Fruit fly (Drosophila melanogaster): Measurements from ENCODE around the gene GstD8.

GstD8 gene

DNA sequence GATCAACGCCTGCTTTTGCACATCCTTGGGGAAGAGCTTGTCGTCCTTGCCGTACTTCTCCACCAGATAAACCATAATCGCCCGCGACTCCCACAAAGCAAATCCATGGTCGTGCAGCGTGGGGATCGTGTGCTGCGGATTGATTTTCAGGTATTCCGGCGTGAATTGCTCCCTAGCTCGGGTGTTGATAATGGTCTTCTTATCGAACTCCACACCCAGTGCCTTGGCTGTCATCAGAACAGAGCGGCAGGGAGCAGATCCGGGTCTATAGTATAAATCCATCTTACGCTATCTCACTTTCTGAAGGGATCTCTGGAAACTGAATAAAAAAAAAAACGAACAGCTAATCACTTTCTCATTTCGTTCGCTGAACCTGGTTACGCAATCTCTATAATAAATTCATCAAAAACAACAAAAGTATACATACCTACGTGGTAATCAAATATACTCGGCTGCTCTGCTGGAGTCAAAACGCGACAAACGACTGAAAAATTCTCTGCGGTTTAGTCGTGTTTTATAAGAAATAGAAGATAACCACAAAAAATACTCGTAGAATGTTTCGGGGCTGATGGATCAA, 14.5 kb upstream of the GstD8 start, which contains the start of gene GstD10:
Gene GstD10 (minus strand): TSS at position 472 of the 577 bp plus-strand sequence.
- TF ChIP-seq pan (optimal IDR thresholded peaks at IDR 0.05) = no peak
- TF ChIP-seq usp (GFP tag; optimal IDR thresholded peaks at IDR 0.05) = no peak
- no peak for TF ChIP-seq Dll (optimal IDR thresholded peaks at IDR 0.05)
- TF ChIP-seq CG8478 (optimal IDR thresholded peaks at IDR 0.05) = no peak
- TF ChIP-seq psq (optimal IDR thresholded peaks at IDR 0.05) = no peak
- no peak for TF ChIP-seq EcR (GFP tag; optimal IDR thresholded peaks at IDR 0.05)

DNA sequence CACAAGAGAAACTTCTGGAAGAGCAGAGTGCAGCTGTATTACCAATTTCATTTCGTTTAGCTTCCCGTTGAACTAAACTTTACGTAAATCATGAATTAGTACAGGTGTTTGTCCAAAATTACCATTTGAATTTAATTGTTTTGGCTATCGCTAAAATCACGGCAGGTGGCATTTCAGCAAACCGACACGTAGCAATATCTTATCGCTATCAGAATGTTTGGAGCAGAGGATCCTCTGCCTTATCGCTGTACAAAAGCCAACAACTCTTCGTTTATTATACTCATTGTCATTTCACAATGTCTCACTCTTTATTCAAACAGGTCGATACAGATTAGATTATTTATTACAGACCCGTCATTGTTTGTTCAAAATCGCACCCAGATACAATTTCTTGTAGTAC, 13.9 kb upstream of the GstD8 start:
- TF ChIP-seq CG8478 (optimal IDR thresholded peaks at IDR 0.05) (no peak), usp (GFP tag; optimal IDR thresholded peaks at IDR 0.05) (no peak), Dll (optimal IDR thresholded peaks at IDR 0.05) (no peak), EcR (GFP tag; optimal IDR thresholded peaks at IDR 0.05) (no peak), pan (optimal IDR thresholded peaks at IDR 0.05) (no peak), psq (optimal IDR thresholded peaks at IDR 0.05) (no peak)

DNA sequence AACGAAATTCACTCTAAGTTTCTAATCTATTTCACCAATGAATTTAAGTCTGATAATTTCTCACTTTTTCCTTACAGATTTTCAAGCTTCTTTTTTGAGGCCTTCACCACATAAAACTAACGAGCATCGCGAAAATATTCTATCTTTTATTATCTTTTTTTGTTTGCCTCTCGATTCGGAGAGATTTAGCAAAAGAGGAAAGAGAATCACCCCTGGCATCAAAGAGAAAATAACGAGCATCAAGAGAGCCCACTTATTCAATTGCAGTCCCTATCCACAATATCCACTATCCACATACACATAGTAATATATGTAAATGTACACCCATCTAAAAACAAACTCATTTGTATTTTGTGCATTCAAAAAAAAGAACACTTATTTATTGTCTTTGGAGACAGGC, 12.3 kb upstream of the GstD8 start, which contains the start of gene GstD9:
Gene GstD9 (minus strand): TSS at position 101 of the 400 bp plus-strand sequence.
- TF ChIP-seq Dll (optimal IDR thresholded peaks at IDR 0.05) (no peak), CG8478 (optimal IDR thresholded peaks at IDR 0.05) (no peak), pan (optimal IDR thresholded peaks at IDR 0.05) (no peak), psq (optimal IDR thresholded peaks at IDR 0.05) (no peak), EcR (GFP tag; optimal IDR thresholded peaks at IDR 0.05) (no peak), usp (GFP tag; optimal IDR thresholded peaks at IDR 0.05) (no peak)

DNA sequence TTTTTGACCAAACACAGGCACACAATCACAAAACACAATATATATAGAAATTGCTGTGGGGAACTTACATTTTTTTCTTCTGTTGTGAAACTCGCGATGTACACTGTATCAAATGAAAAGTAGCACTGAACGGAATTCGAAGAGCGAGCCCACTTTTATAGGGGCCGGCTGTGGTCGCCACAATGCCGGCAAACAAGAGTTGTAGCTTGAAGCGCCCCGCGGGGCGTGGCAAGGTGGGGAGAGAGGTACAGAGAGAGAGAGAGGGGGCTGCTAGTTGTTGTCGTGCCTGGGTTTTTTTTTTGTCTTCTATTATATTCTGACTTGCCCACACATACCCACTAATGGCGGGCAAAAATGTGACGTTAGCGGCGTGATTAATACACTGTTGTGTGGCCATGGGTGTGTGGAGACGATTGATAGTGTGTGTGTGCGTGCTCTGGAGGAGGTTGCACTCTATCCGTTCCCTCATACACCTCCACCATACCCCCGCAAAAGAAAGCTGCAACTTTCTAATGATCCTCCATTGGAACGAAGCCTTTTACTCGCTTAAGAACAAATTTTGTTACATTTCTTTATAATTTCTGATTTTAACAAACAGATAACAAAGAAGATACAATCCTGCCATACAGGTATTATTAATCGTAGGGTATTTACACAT, 10.5 kb upstream of the GstD8 start, which contains the start of gene GstD1:
Gene GstD1 (minus strand): TSS at position 134 of the 658 bp plus-strand sequence.
- TF ChIP-seq Dll (optimal IDR thresholded peaks at IDR 0.05) (no peak), EcR (GFP tag; optimal IDR thresholded peaks at IDR 0.05) (peak in 1 of 2 experiments; percentile 4)

DNA sequence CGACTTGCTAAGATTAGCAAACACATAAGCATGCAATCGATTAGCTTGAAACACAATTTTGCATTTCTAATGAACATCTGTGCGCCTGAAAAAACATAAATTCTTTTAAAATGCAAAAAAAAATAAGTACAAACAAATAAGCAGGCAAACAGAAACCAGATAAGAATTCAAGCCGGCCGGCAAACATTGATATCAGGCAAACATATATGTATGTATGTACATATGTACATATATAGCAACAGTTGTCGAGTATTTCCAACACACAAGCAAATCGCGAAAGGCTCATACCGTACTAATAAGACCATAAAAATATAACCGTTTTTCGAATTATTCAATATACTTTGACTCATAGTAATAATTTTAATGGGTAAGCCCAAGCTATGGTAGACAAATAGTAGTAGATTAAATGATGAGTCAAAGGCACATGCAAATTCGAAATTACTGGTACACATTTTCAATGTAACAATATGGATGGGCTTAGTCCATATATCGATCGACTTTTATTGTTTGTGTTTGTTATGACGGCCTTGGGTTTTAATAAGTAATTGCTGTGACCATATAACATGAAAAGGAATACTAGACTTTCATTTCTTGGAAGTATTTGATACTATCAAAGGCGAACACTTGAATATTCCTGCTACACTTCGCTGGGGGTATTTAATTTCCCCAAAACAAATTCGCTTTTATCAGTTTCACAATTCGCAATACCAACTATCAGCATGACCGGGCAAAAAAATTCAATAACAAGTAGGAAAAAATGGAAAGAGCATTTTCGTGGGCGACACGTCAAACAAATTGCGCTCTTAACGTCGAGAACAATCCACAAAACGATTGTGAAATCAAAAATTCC, 9.8 kb upstream of the GstD8 start:
- TF ChIP-seq usp (GFP tag; optimal IDR thresholded peaks at IDR 0.05) (no peak), EcR (GFP tag; optimal IDR thresholded peaks at IDR 0.05) (no peak), psq (optimal IDR thresholded peaks at IDR 0.05) (no peak), Dll (optimal IDR thresholded peaks at IDR 0.05) (no peak), CG8478 (optimal IDR thresholded peaks at IDR 0.05) (no peak), pan (optimal IDR thresholded peaks at IDR 0.05) (no peak)

DNA sequence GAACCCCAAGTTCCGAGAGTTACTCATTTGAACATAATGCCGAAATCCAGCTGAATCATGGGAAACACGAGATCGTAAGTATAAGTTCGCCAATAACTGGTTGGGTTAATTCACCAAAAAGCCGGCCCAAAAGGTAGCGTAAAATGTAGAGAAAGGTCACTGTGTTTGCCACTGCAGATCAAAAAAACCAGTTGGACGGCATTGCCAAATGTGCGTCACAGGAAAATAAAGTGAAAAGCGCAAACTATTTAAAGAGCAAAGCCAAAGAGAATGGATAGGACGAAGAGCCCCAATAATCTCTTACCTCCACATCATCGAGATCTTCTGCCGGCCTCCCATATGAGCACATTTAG, 9.2 kb upstream of the GstD8 start:
- TF ChIP-seq Dll (optimal IDR thresholded peaks at IDR 0.05) = no peak
- TF ChIP-seq CG8478 (optimal IDR thresholded peaks at IDR 0.05) = no peak
- TF ChIP-seq pan (optimal IDR thresholded peaks at IDR 0.05) = no peak
- peak in 1 of 2 experiments; percentile 64 for TF ChIP-seq EcR (GFP tag; optimal IDR thresholded peaks at IDR 0.05)
- no peak for TF ChIP-seq usp (GFP tag; optimal IDR thresholded peaks at IDR 0.05)
- no peak for TF ChIP-seq psq (optimal IDR thresholded peaks at IDR 0.05)

DNA sequence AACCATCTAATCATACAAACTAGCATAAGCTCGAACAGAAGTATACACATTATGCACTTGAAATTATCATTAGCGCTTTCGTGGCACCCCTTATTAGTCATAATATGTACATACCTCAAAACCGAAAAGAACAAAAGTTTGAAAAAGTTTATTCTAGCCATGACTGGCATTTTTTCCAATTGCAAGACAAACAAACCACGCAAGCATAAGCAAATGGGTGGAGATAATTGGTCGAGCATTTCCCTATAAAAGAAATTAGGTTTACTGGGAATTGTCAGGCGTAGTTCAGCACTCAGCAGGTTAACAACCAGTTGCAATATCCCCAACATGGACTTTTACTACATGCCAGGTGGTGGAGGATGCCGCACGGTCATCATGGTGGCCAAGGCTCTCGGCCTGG, 8.1 kb upstream of the GstD8 start, which contains the start of gene GstD2:
Gene GstD2 (plus strand): TSS at position 301 of the 400 bp plus-strand sequence.
- no peak for TF ChIP-seq CG8478 (optimal IDR thresholded peaks at IDR 0.05)
- no peak for TF ChIP-seq Dll (optimal IDR thresholded peaks at IDR 0.05)
- no peak for TF ChIP-seq usp (GFP tag; optimal IDR thresholded peaks at IDR 0.05)
- no peak for TF ChIP-seq pan (optimal IDR thresholded peaks at IDR 0.05)
- no peak for TF ChIP-seq psq (optimal IDR thresholded peaks at IDR 0.05)
- no peak for TF ChIP-seq EcR (GFP tag; optimal IDR thresholded peaks at IDR 0.05)

DNA sequence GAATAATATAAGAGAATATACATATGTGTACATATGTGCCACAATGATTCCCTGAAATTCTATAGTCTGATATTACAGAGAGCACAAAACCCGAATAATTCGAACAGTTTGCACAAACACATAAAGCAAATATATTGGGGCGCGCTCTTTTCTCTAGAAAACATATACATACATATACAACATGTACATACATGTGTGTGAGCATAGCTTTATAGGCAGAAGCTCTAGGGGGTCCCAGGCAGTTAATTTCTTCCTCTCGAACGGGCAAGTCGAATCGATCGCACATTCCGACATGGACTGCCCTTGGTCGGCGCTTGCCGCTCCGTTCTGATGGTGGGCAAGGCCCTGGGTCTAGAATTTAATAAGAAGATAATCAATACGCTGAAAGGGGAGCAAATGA, 7.0 kb upstream of the GstD8 start, which contains the start of gene GstD3:
Gene GstD3 (plus strand): TSS at position 269 of the 400 bp plus-strand sequence.
- TF ChIP-seq pan (optimal IDR thresholded peaks at IDR 0.05) (no peak), Dll (optimal IDR thresholded peaks at IDR 0.05) (no peak), EcR (GFP tag; optimal IDR thresholded peaks at IDR 0.05) (no peak), usp (GFP tag; optimal IDR thresholded peaks at IDR 0.05) (no peak), CG8478 (optimal IDR thresholded peaks at IDR 0.05) (no peak), psq (optimal IDR thresholded peaks at IDR 0.05) (no peak)

DNA sequence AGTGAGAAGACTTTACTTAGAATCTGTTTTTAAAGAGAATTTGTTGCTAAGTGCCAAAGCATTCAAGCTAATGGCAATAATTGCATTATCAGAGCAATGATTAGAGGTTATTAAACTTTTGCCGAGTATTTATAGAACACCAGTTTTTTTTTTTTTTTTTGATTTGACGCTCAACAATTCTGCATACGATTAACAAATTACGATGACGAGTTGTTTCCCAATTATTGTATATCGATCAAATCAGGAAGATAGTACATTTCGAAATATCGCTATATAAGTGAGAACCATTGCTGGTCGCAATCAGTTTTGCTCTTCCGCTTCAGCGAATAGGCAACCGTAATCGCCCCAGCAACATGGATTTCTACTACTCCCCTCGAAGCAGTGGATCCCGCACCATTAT, 6.0 kb upstream of the GstD8 start, which contains the start of gene GstD4:
Gene GstD4 (plus strand): TSS at position 301 of the 400 bp plus-strand sequence.
- TF ChIP-seq pan (optimal IDR thresholded peaks at IDR 0.05) (no peak), usp (GFP tag; optimal IDR thresholded peaks at IDR 0.05) (no peak), CG8478 (optimal IDR thresholded peaks at IDR 0.05) (no peak), Dll (optimal IDR thresholded peaks at IDR 0.05) (no peak), EcR (GFP tag; optimal IDR thresholded peaks at IDR 0.05) (no peak), psq (optimal IDR thresholded peaks at IDR 0.05) (no peak)

DNA sequence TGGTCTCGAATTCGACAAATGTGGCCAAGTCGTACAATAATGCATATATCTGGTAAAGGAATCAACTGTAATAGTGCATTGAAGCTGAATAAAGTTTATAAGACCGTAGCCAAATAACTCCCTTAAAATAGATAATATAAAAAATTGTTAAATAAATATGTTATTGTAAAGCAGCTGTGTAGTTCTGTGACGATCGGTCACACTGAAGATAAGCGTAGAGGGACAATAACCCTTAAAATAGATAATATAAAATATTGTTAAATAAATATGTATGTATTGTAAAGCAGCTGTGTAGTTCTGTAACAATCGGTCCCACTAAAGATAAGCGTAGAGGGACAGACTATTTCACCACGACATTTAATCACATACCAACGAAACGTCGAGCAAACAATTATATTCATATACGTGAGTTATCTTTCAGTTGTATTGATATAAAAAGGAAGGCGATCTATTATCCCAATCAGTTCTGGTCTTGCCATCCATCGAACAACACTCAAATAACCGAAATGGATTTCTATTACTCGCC, 4.5 kb upstream of the GstD8 start, which contains the start of gene GstD5:
Gene GstD5 (plus strand): TSS at position 476 of the 526 bp plus-strand sequence.
- TF ChIP-seq psq (optimal IDR thresholded peaks at IDR 0.05) (no peak), EcR (GFP tag; optimal IDR thresholded peaks at IDR 0.05) (no peak), pan (optimal IDR thresholded peaks at IDR 0.05) (no peak), CG8478 (optimal IDR thresholded peaks at IDR 0.05) (no peak), usp (GFP tag; optimal IDR thresholded peaks at IDR 0.05) (no peak), Dll (optimal IDR thresholded peaks at IDR 0.05) (no peak)

DNA sequence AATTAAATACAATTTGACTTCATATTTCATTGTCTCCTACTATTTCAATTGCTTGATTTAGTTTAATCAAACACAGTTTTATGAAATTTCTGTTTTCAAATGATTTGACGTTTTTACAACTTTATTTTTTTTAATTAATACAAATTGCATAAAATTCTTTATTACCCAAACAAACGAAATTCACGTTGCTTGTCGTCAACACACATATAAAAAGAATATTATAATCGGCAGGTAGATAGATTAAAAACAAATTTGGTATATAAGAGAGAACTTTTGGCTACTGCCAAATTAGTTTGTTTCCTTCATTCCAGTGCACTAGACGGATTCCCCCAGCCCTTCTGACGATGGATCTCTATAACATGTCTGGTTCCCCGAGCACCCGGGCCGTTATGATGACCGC, 3.0 kb upstream of the GstD8 start, which contains the start of gene GstD6:
Gene GstD6 (plus strand): TSS at position 301 of the 400 bp plus-strand sequence.
- no peak for TF ChIP-seq usp (GFP tag; optimal IDR thresholded peaks at IDR 0.05)
- no peak for TF ChIP-seq CG8478 (optimal IDR thresholded peaks at IDR 0.05)
- TF ChIP-seq pan (optimal IDR thresholded peaks at IDR 0.05) = no peak
- no peak for TF ChIP-seq psq (optimal IDR thresholded peaks at IDR 0.05)
- no peak for TF ChIP-seq EcR (GFP tag; optimal IDR thresholded peaks at IDR 0.05)
- no peak for TF ChIP-seq Dll (optimal IDR thresholded peaks at IDR 0.05)
